Worm (Caenorhabditis elegans) whole organism, late embryonic: ENCODE data around the gene glb-15.

Source experiments
- C08G9.2 ChIP-seq: sonication (generic microtip); optimal IDR thresholded peaks from 2 replicates; lab custom pipeline; 2016; ENCODE audit warnings: mild to moderate bottlenecking, missing genetic modification characterization, moderate library complexity, missing compliant biosample characterization
- F13H6.1 ChIP-seq: sonication (generic microtip); optimal IDR thresholded peaks from 2 replicates; lab custom pipeline; 2016; ENCODE audit warnings: missing genetic modification characterization, missing compliant biosample characterization
- T23F11.4 ChIP-seq: fragments of 200-800 bp; sonication (Bioruptor generic); optimal IDR thresholded peaks from 2 replicates; lab custom pipeline; 2018; ENCODE audit warnings: mild to moderate bottlenecking, missing genetic modification characterization, missing compliant biosample characterization
- ahr-1 ChIP-seq: sonication (generic microtip); optimal IDR thresholded peaks from 2 replicates; lab custom pipeline; 2016; ENCODE audit warnings: missing genetic modification characterization, missing compliant biosample characterization
- ama-1 ChIP-seq: fragments of 150-350 bp; optimal IDR thresholded peaks from 2 replicates; lab custom pipeline; 2014
- ceh-14 ChIP-seq: sonication (generic microtip); optimal IDR thresholded peaks from 2 replicates; lab custom pipeline; 2016; ENCODE audit warnings: missing genotype, missing genetic modification characterization, missing compliant biosample characterization
- ceh-19 ChIP-seq: fragments of 200-800 bp; sonication (Bioruptor generic); optimal IDR thresholded peaks from 2 replicates; lab custom pipeline; 2018; ENCODE audit warnings: mild to moderate bottlenecking, missing genetic modification characterization, missing compliant biosample characterization
- ceh-24 ChIP-seq: sonication (generic microtip); optimal IDR thresholded peaks from 2 replicates; lab custom pipeline; 2016; ENCODE audit warnings: mild to moderate bottlenecking, missing genetic modification characterization, missing compliant biosample characterization
- ceh-30 ChIP-seq: fragments of 150-350 bp; optimal IDR thresholded peaks from 2 replicates; lab custom pipeline; 2014; ENCODE audit warnings: missing biosample characterization, missing genetic modification characterization
- ceh-31 ChIP-seq: sonication (generic microtip); optimal IDR thresholded peaks from 2 replicates; lab custom pipeline; 2016; ENCODE audit warnings: missing genetic modification characterization, missing compliant biosample characterization
- ceh-34 ChIP-seq: sonication (generic microtip); optimal IDR thresholded peaks from 2 replicates; lab custom pipeline; 2016; ENCODE audit warnings: mild to moderate bottlenecking, missing genetic modification characterization, missing compliant biosample characterization
- ceh-45 ChIP-seq: fragments of 200-800 bp; sonication (Bioruptor generic); IDR thresholded peaks from 2 replicates; pipeline ENCODE4 v1.3.6; 2022; ENCODE audit warnings: missing genetic modification reagents, missing genetic modification characterization, missing compliant biosample characterization
- ceh-48 ChIP-seq: sonication (generic microtip); optimal IDR thresholded peaks from 2 replicates; lab custom pipeline; 2016; ENCODE audit warnings: missing genetic modification characterization, inconsistent platforms, missing compliant biosample characterization
- ceh-6 ChIP-seq: fragments of 200-800 bp; sonication (Bioruptor generic); optimal IDR thresholded peaks from 2 replicates; lab custom pipeline; 2018; ENCODE audit warnings: mild to moderate bottlenecking, missing genetic modification characterization, missing compliant biosample characterization
- ceh-9 ChIP-seq: sonication (generic microtip); optimal IDR thresholded peaks from 2 replicates; lab custom pipeline; 2016; ENCODE audit warnings: mild to moderate bottlenecking, missing genetic modification characterization, inconsistent platforms, missing compliant biosample characterization
- che-1 ChIP-seq: sonication (generic microtip); optimal IDR thresholded peaks from 2 replicates; lab custom pipeline; 2016; ENCODE audit warnings: mild to moderate bottlenecking, missing genetic modification characterization, missing compliant biosample characterization
- dmd-4 ChIP-seq: sonication (generic microtip); optimal IDR thresholded peaks from 2 replicates; lab custom pipeline; 2016; ENCODE audit warnings: borderline replicate concordance, missing genetic modification characterization, missing compliant biosample characterization
- elt-4 ChIP-seq: sonication (generic microtip); optimal IDR thresholded peaks from 2 replicates; lab custom pipeline; 2016; ENCODE audit warnings: missing genetic modification characterization, missing compliant biosample characterization
- ets-4 ChIP-seq: sonication (generic microtip); optimal IDR thresholded peaks from 2 replicates; lab custom pipeline; 2016; ENCODE audit warnings: missing genetic modification characterization, missing compliant biosample characterization
- fax-1 ChIP-seq: sonication (generic microtip); optimal IDR thresholded peaks from 2 replicates; lab custom pipeline; 2016; ENCODE audit warnings: missing genotype, missing genetic modification characterization, missing compliant biosample characterization
- gmeb-2 ChIP-seq: sonication (generic microtip); optimal IDR thresholded peaks from 2 replicates; lab custom pipeline; 2016; ENCODE audit warnings: missing genetic modification characterization, inconsistent platforms, missing compliant biosample characterization
- hlh-15 ChIP-seq: sonication (generic microtip); optimal IDR thresholded peaks from 2 replicates; lab custom pipeline; 2016; ENCODE audit warnings: missing genetic modification characterization, missing compliant biosample characterization
- hlh-30 ChIP-seq: sonication (generic microtip); optimal IDR thresholded peaks from 2 replicates; lab custom pipeline; 2017; ENCODE audit warnings: antibody characterized with exemption, missing genetic modification characterization, missing compliant biosample characterization; ENCODE audit not compliant: insufficient read depth
- hlh-6 ChIP-seq: sonication (generic microtip); optimal IDR thresholded peaks from 2 replicates; lab custom pipeline; 2016; ENCODE audit warnings: missing genotype, missing genetic modification characterization, missing compliant biosample characterization
- lim-6 ChIP-seq: sonication (generic microtip); optimal IDR thresholded peaks from 2 replicates; lab custom pipeline; 2016; ENCODE audit warnings: missing genetic modification characterization, missing compliant biosample characterization
- lin-11 ChIP-seq: fragments of 200-800 bp; sonication (Bioruptor generic); optimal IDR thresholded peaks from 2 replicates; lab custom pipeline; 2018; ENCODE audit warnings: mild to moderate bottlenecking, missing genetic modification characterization, missing compliant biosample characterization
- madf-2 ChIP-seq: sonication (generic microtip); optimal IDR thresholded peaks from 2 replicates; lab custom pipeline; 2017; ENCODE audit warnings: missing genetic modification characterization, missing compliant biosample characterization
- mec-3 ChIP-seq: sonication (generic microtip); optimal IDR thresholded peaks from 2 replicates; lab custom pipeline; 2016; ENCODE audit warnings: borderline replicate concordance, missing genetic modification characterization, missing compliant biosample characterization
- nfya-1 ChIP-seq: sonication (generic microtip); optimal IDR thresholded peaks from 2 replicates; lab custom pipeline; 2017; ENCODE audit warnings: missing genetic modification characterization, mild to moderate bottlenecking, missing compliant biosample characterization, antibody characterized with exemption, moderate library complexity
- nhr-11 ChIP-seq: fragments of 150-350 bp; optimal IDR thresholded peaks from 2 replicates; lab custom pipeline; 2014; ENCODE audit warnings: missing biosample characterization, missing genetic modification characterization
- odd-2 ChIP-seq: sonication (generic microtip); optimal IDR thresholded peaks from 2 replicates; lab custom pipeline; 2017; ENCODE audit warnings: antibody characterized with exemption, mild to moderate bottlenecking, missing genetic modification characterization, missing compliant biosample characterization
- pat-9 ChIP-seq: fragments of 200-800 bp; sonication (Bioruptor generic); optimal IDR thresholded peaks from 2 replicates; lab custom pipeline; 2018; ENCODE audit warnings: mild to moderate bottlenecking, missing genetic modification characterization, moderate library complexity, missing compliant biosample characterization
- pax-1 ChIP-seq: fragments of 150-350 bp; optimal IDR thresholded peaks from 2 replicates; lab custom pipeline; 2014; ENCODE audit warnings: missing biosample characterization, missing genetic modification characterization
- pha-2 ChIP-seq: sonication (generic microtip); optimal IDR thresholded peaks from 2 replicates; lab custom pipeline; 2017; ENCODE audit warnings: mild to moderate bottlenecking, missing genetic modification characterization, missing compliant biosample characterization
- rnt-1 ChIP-seq: sonication (generic microtip); optimal IDR thresholded peaks from 2 replicates; lab custom pipeline; 2016; ENCODE audit warnings: missing genetic modification characterization, missing compliant biosample characterization
- sdc-2 ChIP-seq: sonication (generic microtip); optimal IDR thresholded peaks from 2 replicates; lab custom pipeline; 2016; ENCODE audit warnings: missing genotype, missing genetic modification characterization, missing compliant biosample characterization
- syd-9 ChIP-seq: sonication (generic microtip); optimal IDR thresholded peaks from 2 replicates; lab custom pipeline; 2016; ENCODE audit warnings: mild to moderate bottlenecking, missing genetic modification characterization, moderate library complexity, missing compliant biosample characterization
- tbx-2 ChIP-seq: sonication (generic microtip); optimal IDR thresholded peaks from 2 replicates; lab custom pipeline; 2016; ENCODE audit warnings: missing genetic modification characterization, missing compliant biosample characterization
- tbx-7 ChIP-seq: sonication (generic microtip); optimal IDR thresholded peaks from 2 replicates; lab custom pipeline; 2016; ENCODE audit warnings: missing genotype, missing genetic modification characterization, missing compliant biosample characterization
- ttx-3 ChIP-seq: sonication (generic microtip); optimal IDR thresholded peaks from 2 replicates; lab custom pipeline; 2016; ENCODE audit warnings: missing genetic modification reagents, missing genetic modification characterization, missing compliant biosample characterization
- unc-3 ChIP-seq, 2 experiments: fragments of 200-800 bp in 1 of 2; sonication (Bioruptor generic) in 1 of 2; sonication (generic microtip) in 1 of 2; conservative IDR thresholded peaks in 1 of 2; optimal IDR thresholded peaks in 1 of 2; 2 replicates each; pipeline versions ENCODE4 v1.3.6 to Lab custom; 2016 to 2022; ENCODE audit warnings: missing compliant biosample characterization in 2 of 2, missing genetic modification characterization in 2 of 2, missing genetic modification reagents in 1 of 2
- unc-42 ChIP-seq: sonication (generic microtip); optimal IDR thresholded peaks from 2 replicates; lab custom pipeline; 2016; ENCODE audit warnings: missing genotype, missing genetic modification characterization, missing compliant biosample characterization
- unc-55 ChIP-seq: sonication (generic microtip); optimal IDR thresholded peaks from 2 replicates; lab custom pipeline; 2017; ENCODE audit warnings: missing biosample characterization, missing genetic modification reagents, missing genetic modification characterization
- unc-86 ChIP-seq: sonication (generic microtip); optimal IDR thresholded peaks from 2 replicates; lab custom pipeline; 2016; ENCODE audit warnings: missing genetic modification characterization, missing compliant biosample characterization
- zip-5 ChIP-seq: sonication (generic microtip); optimal IDR thresholded peaks from 2 replicates; lab custom pipeline; 2016; ENCODE audit warnings: missing genetic modification characterization, missing compliant biosample characterization

The glb-15 gene

DNA sequence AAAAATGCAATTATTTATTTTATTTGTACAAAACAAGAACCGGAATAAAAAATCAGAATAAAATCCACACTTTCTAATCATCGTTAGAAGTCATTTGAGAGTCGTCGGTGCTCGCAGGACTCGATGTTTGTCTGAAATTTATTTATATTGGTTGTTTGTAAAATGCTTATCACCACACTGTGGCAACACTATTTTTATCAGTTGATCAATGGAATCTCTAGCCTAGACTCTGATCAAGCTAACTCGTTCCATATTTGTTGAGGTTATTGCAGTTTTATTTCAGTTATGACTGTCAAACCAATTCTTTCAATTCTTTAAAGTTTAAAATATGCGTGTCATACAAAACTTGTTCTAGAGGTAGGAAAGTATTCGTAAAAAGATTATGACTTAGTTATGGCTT, 13.6 kb downstream of the glb-15 start, which contains the start of gene dhs-20:
TSS of gene dhs-20 (minus strand) at position 80 of the 400 bp plus-strand sequence.
- TF ChIP-seq unc-42 (tag; lab: Kevin White, UChicago) (no peak), ahr-1 (tag; lab: Kevin White, UChicago) (no peak), pat-9 (tag; lab: Kevin White, UChicago) (no peak), unc-3 (GFP tag; conservative IDR thresholded peaks at IDR 0.05; lab: Robert Waterston, UW) (no peak), unc-3 (tag; optimal IDR thresholded peaks at IDR 0.05; lab: Kevin White, UChicago) (no peak), ceh-34 (tag; lab: Kevin White, UChicago) (no peak), nfya-1 (no peak)
- TF ChIP-seq, all 69 proteins: peak for 0

- TF ChIP-seq lim-6 (tag; lab: Kevin White, UChicago) (no peak), F13H6.1 (tag; lab: Kevin White, UChicago) (no peak), hlh-30 (tag; lab: Kevin White, UChicago) (no peak), unc-55 (GFP tag; lab: Kevin White, UChicago) (no peak), odd-2 (no peak), ceh-30 (tag; lab: Kevin White, UChicago) (no peak), zip-5 (no peak), ceh-31 (no peak), syd-9 (tag; lab: Kevin White, UChicago) (no peak), ceh-19 (GFP tag; lab: Kevin White, UChicago) (no peak)
These were observed 17.3 kb downstream of the glb-15 start, which contains the start of gene F35B12.9 for ce11 chrV:11600800-11601199. F35B12.9 (plus strand) TSS chrV:11601171.

DNA sequence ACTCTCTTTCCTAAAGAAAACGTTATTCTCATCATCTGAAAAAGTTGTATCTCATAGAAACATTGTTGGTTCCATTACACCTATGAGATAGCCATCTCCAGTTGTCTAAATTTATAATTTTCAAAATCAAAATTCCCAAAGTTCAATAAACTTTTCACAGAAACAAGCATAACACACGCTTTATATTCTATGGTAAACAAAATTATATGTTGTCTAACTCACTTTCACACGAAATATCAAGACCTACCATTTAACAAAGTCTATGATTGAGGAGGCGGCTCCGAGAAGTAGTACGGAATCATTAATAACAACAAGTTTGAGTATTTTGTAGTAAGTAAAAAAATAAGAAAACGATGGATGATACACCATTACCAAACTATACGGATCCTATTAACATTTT, 19.3 kb downstream of the glb-15 start, which contains the start of gene srx-84:
TSS of gene srx-84 (plus strand) at position 301 of the 400 bp plus-strand sequence.
- no peak for TF ChIP-seq pha-2 (tag; lab: Kevin White, UChicago)
- TF ChIP-seq ama-1 (lab: Kevin White, UChicago) = no peak
- no peak for TF ChIP-seq ttx-3 (tag; lab: Kevin White, UChicago)
- TF ChIP-seq hlh-15 (tag; lab: Kevin White, UChicago) = no peak
- TF ChIP-seq ceh-30 (tag; lab: Kevin White, UChicago) = no peak
- no peak for TF ChIP-seq F13H6.1 (tag; lab: Kevin White, UChicago)
- TF ChIP-seq C08G9.2 = no peak
- no peak for TF ChIP-seq ceh-19 (GFP tag; lab: Kevin White, UChicago)
- TF ChIP-seq pax-1 (tag; lab: Kevin White, UChicago) = no peak
- no peak for TF ChIP-seq che-1 (tag; lab: Kevin White, UChicago)
- no peak for TF ChIP-seq dmd-4 (tag; lab: Kevin White, UChicago)
- no peak for TF ChIP-seq unc-86
- TF ChIP-seq tbx-7 (tag; lab: Kevin White, UChicago) = no peak
- no peak for TF ChIP-seq ceh-9 (tag; lab: Kevin White, UChicago)
- no peak for TF ChIP-seq gmeb-2 (tag; lab: Kevin White, UChicago)
- TF ChIP-seq elt-4 = no peak

DNA sequence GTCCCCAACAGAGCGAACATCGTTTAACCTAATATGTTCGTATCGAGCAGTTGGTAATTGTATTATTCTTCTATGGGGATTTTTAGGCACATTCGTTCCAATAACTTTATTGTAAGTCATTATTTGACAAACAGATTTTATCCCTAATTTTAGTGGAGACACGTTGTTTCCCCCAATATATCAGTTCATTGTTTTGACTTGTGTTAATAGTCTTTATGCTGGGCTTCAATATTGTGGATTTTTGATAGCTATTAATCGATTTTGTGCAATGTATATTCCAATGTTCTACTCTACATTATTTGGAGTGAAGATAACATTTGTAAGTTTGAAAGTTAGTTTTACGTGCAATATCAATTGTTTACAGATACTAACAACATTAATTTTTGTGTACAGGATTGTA, 24.2 kb downstream of the glb-15 start:
- TF ChIP-seq hlh-15 (tag; lab: Kevin White, UChicago) (no peak), tbx-2 (tag; lab: Kevin White, UChicago) (no peak), ceh-45 (GFP tag; lab: Robert Waterston, UW) (no peak), hlh-6 (tag; lab: Kevin White, UChicago) (no peak)

ce11 chrV:11593427-11593826, 24.6 kb downstream of the glb-15 start, which contains the start of gene srx-80:
srx-80 (plus strand) TSS chrV:11593727.
- no peak for TF ChIP-seq ceh-6 (GFP tag; lab: Kevin White, UChicago)
- no peak for TF ChIP-seq ets-4 (tag; lab: Kevin White, UChicago)
- TF ChIP-seq unc-55 (GFP tag; lab: Kevin White, UChicago) = no peak
- TF ChIP-seq ceh-24 = no peak
- no peak for TF ChIP-seq ama-1 (lab: Kevin White, UChicago)
- no peak for TF ChIP-seq F13H6.1 (tag; lab: Kevin White, UChicago)
- no peak for TF ChIP-seq lin-11 (tag; lab: Kevin White, UChicago)
- no peak for TF ChIP-seq sdc-2
- no peak for TF ChIP-seq unc-86
- TF ChIP-seq rnt-1 (tag; lab: Kevin White, UChicago) = no peak
- no peak for TF ChIP-seq ceh-14 (tag; lab: Kevin White, UChicago)
- no peak for TF ChIP-seq tbx-7 (tag; lab: Kevin White, UChicago)
- no peak for TF ChIP-seq ceh-48
- TF ChIP-seq mec-3 (tag; lab: Kevin White, UChicago) = no peak
- no peak for TF ChIP-seq fax-1 (tag; lab: Kevin White, UChicago)
- TF ChIP-seq syd-9 (tag; lab: Kevin White, UChicago) = no peak
- no peak for TF ChIP-seq madf-2
- TF ChIP-seq nhr-11 (tag; lab: Kevin White, UChicago) = no peak
- TF ChIP-seq odd-2 = no peak
- no peak for TF ChIP-seq T23F11.4 (GFP tag; lab: Kevin White, UChicago)
